Worm (Caenorhabditis elegans) whole organism, mixed stage, embryonic: ENCODE results near the gene tag-266.

Source experiments
- M03D4.4 ChIP-seq: sonication (generic microtip); optimal IDR thresholded peaks from 2 replicates; lab custom pipeline; 2017; ENCODE audit warnings: mild to moderate bottlenecking, missing genetic modification characterization, missing compliant biosample characterization
- blmp-1 ChIP-seq: fragments of 150-350 bp; optimal IDR thresholded peaks from 2 replicates; lab custom pipeline; 2014; ENCODE audit warnings: missing biosample characterization, missing genetic modification characterization
- ceh-39 ChIP-seq: fragments of 150-350 bp; optimal IDR thresholded peaks from 2 replicates; lab custom pipeline; 2014; ENCODE audit warnings: missing biosample characterization, missing genetic modification characterization
- ceh-43 ChIP-seq: fragments of 200-800 bp; sonication (Bioruptor generic); optimal IDR thresholded peaks from 2 replicates; lab custom pipeline; 2018; ENCODE audit warnings: mild to moderate bottlenecking, missing genetic modification characterization, moderate library complexity, missing compliant biosample characterization
- ces-1 ChIP-seq: fragments of 150-350 bp; optimal IDR thresholded peaks from 2 replicates; lab custom pipeline; 2014; ENCODE audit warnings: missing biosample characterization, missing genetic modification reagents, missing genetic modification characterization
- elt-3 ChIP-seq: fragments of 150-350 bp; optimal IDR thresholded peaks from 2 replicates; lab custom pipeline; 2014; ENCODE audit warnings: missing biosample characterization, missing genetic modification characterization
- hlh-1 ChIP-seq: fragments of 150-350 bp; optimal IDR thresholded peaks from 2 replicates; lab custom pipeline; 2014; ENCODE audit warnings: missing biosample characterization, missing genetic modification reagents, missing genetic modification characterization
- lin-32 ChIP-seq: fragments of 200-800 bp; sonication (Bioruptor generic); optimal IDR thresholded peaks from 2 replicates; lab custom pipeline; 2018; ENCODE audit warnings: mild to moderate bottlenecking, missing genetic modification characterization, missing compliant biosample characterization
- lsy-2 ChIP-seq: fragments of 150-350 bp; optimal IDR thresholded peaks from 2 replicates; lab custom pipeline; 2014; ENCODE audit warnings: missing biosample characterization, missing genetic modification characterization
- mab-5 ChIP-seq: fragments of 150-350 bp; optimal IDR thresholded peaks from 2 replicates; lab custom pipeline; 2014; ENCODE audit warnings: missing biosample characterization, missing genetic modification characterization
- mep-1 ChIP-seq: fragments of 150-350 bp; optimal IDR thresholded peaks from 2 replicates; lab custom pipeline; 2017; ENCODE audit warnings: missing biosample characterization, missing genetic modification reagents, missing genetic modification characterization, inconsistent platforms
- nhr-28 ChIP-seq: fragments of 150-350 bp; optimal IDR thresholded peaks from 2 replicates; lab custom pipeline; 2014; ENCODE audit warnings: missing biosample characterization, missing genetic modification characterization
- nhr-76 ChIP-seq: sonication (generic microtip); optimal IDR thresholded peaks from 2 replicates; lab custom pipeline; 2017; ENCODE audit warnings: missing biosample characterization, missing genetic modification characterization
- pha-4 ChIP-seq: fragments of 150-350 bp; optimal IDR thresholded peaks from 2 replicates; lab custom pipeline; 2018; ENCODE audit warnings: missing biosample characterization, missing genetic modification reagents, missing genetic modification characterization
- sem-2 ChIP-seq: fragments of 200-800 bp; sonication (Bioruptor generic); optimal IDR thresholded peaks from 2 replicates; lab custom pipeline; 2018; ENCODE audit warnings: mild to moderate bottlenecking, missing genetic modification characterization, missing compliant biosample characterization
- snpc-4 ChIP-seq: fragments of 150-350 bp; optimal IDR thresholded peaks from 2 replicates; lab custom pipeline; 2014; ENCODE audit warnings: missing biosample characterization, missing genetic modification characterization
- tbx-8 ChIP-seq: fragments of 200-800 bp; sonication (Bioruptor generic); optimal IDR thresholded peaks from 2 replicates; lab custom pipeline; 2018; ENCODE audit warnings: mild to moderate bottlenecking, missing genetic modification characterization, moderate library complexity, missing compliant biosample characterization
- unc-120 ChIP-seq: sonication (generic microtip); optimal IDR thresholded peaks from 2 replicates; lab custom pipeline; 2017; ENCODE audit warnings: missing genetic modification characterization, missing compliant biosample characterization; ENCODE audit not compliant: poor library complexity, severe bottlenecking
- unc-62 ChIP-seq: fragments of 150-350 bp; optimal IDR thresholded peaks from 2 replicates; lab custom pipeline; 2014; ENCODE audit warnings: missing biosample characterization, missing genetic modification reagents, missing genetic modification characterization
- zip-8 ChIP-seq: fragments of 150-350 bp; optimal IDR thresholded peaks from 2 replicates; lab custom pipeline; 2014; ENCODE audit warnings: missing biosample characterization, missing genetic modification characterization
- ztf-11 ChIP-seq: fragments of 150-350 bp; optimal IDR thresholded peaks from 2 replicates; lab custom pipeline; 2014; ENCODE audit warnings: missing biosample characterization, missing genetic modification characterization

The tag-266 gene

ce11 chrIII:598168-598567 is 41.9 kb downstream of the tag-266 start (continued):
- no peak for TF ChIP-seq snpc-4 (tag; lab: Kevin White, UChicago)
- TF ChIP-seq mab-5, result no peak
- peak; percentile 39 for TF ChIP-seq pha-4 (tag; lab: Kevin White, UChicago)
- no peak for TF ChIP-seq nhr-28 (tag; lab: Kevin White, UChicago)

- TF ChIP-seq unc-62 (GFP tag; lab: Kevin White, UChicago) (no peak), unc-120 (tag; lab: Kevin White, UChicago) (no peak), ztf-11 (tag; lab: Kevin White, UChicago) (no peak), ces-1 (GFP tag; lab: Kevin White, UChicago) (no peak), ceh-43 (GFP tag; lab: Kevin White, UChicago) (no peak), elt-3 (tag; lab: Kevin White, UChicago) (no peak), tbx-8 (GFP tag; lab: Kevin White, UChicago) (no peak), sem-2 (GFP tag; lab: Kevin White, UChicago) (no peak), zip-8 (tag; lab: Kevin White, UChicago) (no peak), mab-5 (no peak), mep-1 (tag; lab: Kevin White, UChicago) (no peak), ceh-39 (tag; lab: Kevin White, UChicago) (no peak), nhr-76 (no peak), lin-32 (GFP tag; lab: Kevin White, UChicago) (no peak), hlh-1 (tag; lab: Kevin White, UChicago) (no peak), blmp-1 (tag; lab: Kevin White, UChicago) (no peak), lsy-2 (tag; lab: Kevin White, UChicago) (no peak), M03D4.4 (tag; lab: Kevin White, UChicago) (no peak), snpc-4 (tag; lab: Kevin White, UChicago) (no peak), nhr-28 (tag; lab: Kevin White, UChicago) (no peak)
Observed at ce11 chrIII:595449-595848, 44.6 kb downstream of the tag-266 start.
